Fruit fly (Drosophila melanogaster) whole organism, embryonic: ENCODE data around the gene mgr.

Experiments
- CG10431 ChIP-seq: fragments of 200-800 bp; sonication (Bioruptor generic); optimal IDR thresholded peaks from 3 replicates; lab custom pipeline; 2018; ENCODE audit warnings: missing biosample characterization, mild to moderate bottlenecking, missing genetic modification characterization
- CG10543 ChIP-seq: fragments of 200-800 bp; sonication (Bioruptor generic); optimal IDR thresholded peaks from 3 replicates; lab custom pipeline; 2017; ENCODE audit warnings: missing biosample characterization, mild to moderate bottlenecking, missing genetic modification characterization, moderate library complexity
- CG10654 ChIP-seq: fragments of 200-800 bp; sonication (Bioruptor generic); optimal IDR thresholded peaks from 2 replicates; lab custom pipeline; 2016; ENCODE audit warnings: missing biosample characterization, missing genetic modification characterization
- CG11093 ChIP-seq: fragments of 200-800 bp; sonication (Bioruptor generic); IDR thresholded peaks from 3 replicates; pipeline ENCODE4 v1.3.6; 2022; ENCODE audit warnings: missing biosample characterization, missing genetic modification characterization
- CG12071 ChIP-seq: fragments of 200-800 bp; sonication (Bioruptor generic); optimal IDR thresholded peaks from 3 replicates; lab custom pipeline; 2018; ENCODE audit warnings: missing biosample characterization, mild to moderate bottlenecking, missing genetic modification characterization
- CG13296 ChIP-seq: fragments of 200-800 bp; sonication (Bioruptor generic); optimal IDR thresholded peaks from 3 replicates; lab custom pipeline; 2018; ENCODE audit warnings: missing biosample characterization, mild to moderate bottlenecking, missing genetic modification characterization
- CG14710 ChIP-seq: fragments of 200-800 bp; sonication (Bioruptor generic); optimal IDR thresholded peaks from 3 replicates; lab custom pipeline; 2019; ENCODE audit warnings: missing biosample characterization, mild to moderate bottlenecking, missing genetic modification characterization, moderate library complexity
- CG14860 ChIP-seq: fragments of 200-800 bp; sonication (Bioruptor generic); IDR thresholded peaks from 3 replicates; pipeline ENCODE4 v1.3.6; 2022; ENCODE audit warnings: missing biosample characterization, missing genetic modification characterization; ENCODE audit not compliant: partially characterized antibody
- CG3065 ChIP-seq: fragments of 200-800 bp; sonication (Bioruptor generic); optimal IDR thresholded peaks from 2 replicates; lab custom pipeline; 2016; ENCODE audit warnings: missing biosample characterization, missing genetic modification characterization
- CG34422 ChIP-seq: fragments of 200-800 bp; sonication (Bioruptor generic); IDR thresholded peaks from 3 replicates; pipeline ENCODE4 v1.3.6; 2022; ENCODE audit warnings: missing biosample characterization, missing genetic modification characterization
- CG3726 ChIP-seq: fragments of 200-800 bp; sonication (Bioruptor generic); IDR thresholded peaks from 3 replicates; pipeline ENCODE4, ENCODE4 v1.3.6; 2022; ENCODE audit warnings: missing biosample characterization, missing genetic modification characterization
- CG4282 ChIP-seq: fragments of 200-800 bp; sonication (Bioruptor generic); optimal IDR thresholded peaks from 2 replicates; lab custom pipeline; 2016; ENCODE audit warnings: missing biosample characterization, missing genetic modification characterization
- CG4854 ChIP-seq: fragments of 200-800 bp; sonication (Bioruptor generic); optimal IDR thresholded peaks from 2 replicates; lab custom pipeline; 2016; ENCODE audit warnings: missing biosample characterization, missing genetic modification characterization, inconsistent platforms
- CG5180 ChIP-seq: fragments of 200-800 bp; sonication (Bioruptor generic); optimal IDR thresholded peaks from 3 replicates; lab custom pipeline; 2017; ENCODE audit warnings: missing biosample characterization, missing genetic modification characterization, mild to moderate bottlenecking, moderate library complexity, missing genetic modification reagents
- CG6175 ChIP-seq: fragments of 200-800 bp; sonication (Bioruptor generic); IDR thresholded peaks from 3 replicates; pipeline ENCODE4 v1.3.6; 2022; ENCODE audit warnings: missing biosample characterization, missing genetic modification characterization
- CG7963 ChIP-seq: fragments of 200-800 bp; sonication (Bioruptor generic); IDR thresholded peaks from 3 replicates; pipeline ENCODE4 v1.3.6; 2022; ENCODE audit warnings: missing biosample characterization, missing genetic modification characterization; ENCODE audit not compliant: partially characterized antibody
- CG8290 ChIP-seq, 3 experiments: fragments of 200-800 bp; sonication (Bioruptor generic); optimal IDR thresholded peaks; 2 replicates each; lab custom pipeline; 2016 to 2019; ENCODE audit warnings: missing biosample characterization in 3 of 3, missing genetic modification characterization in 3 of 3, mild to moderate bottlenecking in 2 of 3, moderate library complexity in 1 of 3
- CG8388 ChIP-seq: fragments of 200-800 bp; sonication (Bioruptor generic); optimal IDR thresholded peaks from 2 replicates; lab custom pipeline; 2019; ENCODE audit warnings: missing biosample characterization, mild to moderate bottlenecking, missing genetic modification characterization, moderate library complexity
- CG8478 ChIP-seq: fragments of >200 bp; optimal IDR thresholded peaks from 2 replicates; lab custom pipeline; 2018
- CG9215 ChIP-seq: fragments of 200-800 bp; sonication (Bioruptor generic); IDR thresholded peaks from 2 replicates; pipeline ENCODE4 v1.3.6; 2022; ENCODE audit warnings: missing biosample characterization, missing genetic modification characterization
- CG9609 ChIP-seq: fragments of 200-800 bp; sonication (Bioruptor generic); optimal IDR thresholded peaks from 3 replicates; lab custom pipeline; 2016; ENCODE audit warnings: missing biosample characterization, missing genetic modification characterization
- CTCF ChIP-seq: fragments of 200-800 bp; sonication (Bioruptor generic); optimal IDR thresholded peaks from 2 replicates; lab custom pipeline; 2017; ENCODE audit warnings: missing biosample characterization, mild to moderate bottlenecking, missing genetic modification characterization, moderate library complexity
- D19A ChIP-seq: fragments of 200-800 bp; optimal IDR thresholded peaks from 3 replicates; lab custom pipeline; 2019; ENCODE audit warnings: missing biosample characterization, mild to moderate bottlenecking, missing genetic modification characterization, moderate library complexity
- D19B ChIP-seq: fragments of 200-800 bp; sonication (Bioruptor generic); optimal IDR thresholded peaks from 2 replicates; lab custom pipeline; 2017; ENCODE audit warnings: missing biosample characterization, mild to moderate bottlenecking, missing genetic modification characterization
- Dp ChIP-seq: fragments of 200-800 bp; sonication (Bioruptor generic); optimal IDR thresholded peaks from 2 replicates; lab custom pipeline; 2018; ENCODE audit warnings: missing biosample characterization, mild to moderate bottlenecking, missing genetic modification characterization, moderate library complexity
- HLH4C ChIP-seq: fragments of 200-800 bp; sonication (Bioruptor generic); IDR thresholded peaks from 3 replicates; pipeline ENCODE4 v1.3.6; 2022; ENCODE audit warnings: missing biosample characterization, missing genetic modification characterization; ENCODE audit not compliant: partially characterized antibody
- Hr78 ChIP-seq, 2 experiments: fragments of 200-800 bp in 1 of 2; fragments of >200 bp in 1 of 2; sonication (Bioruptor generic) in 1 of 2; optimal IDR thresholded peaks; 2 replicates each; lab custom pipeline; 2017 to 2019; ENCODE audit warnings: missing biosample characterization in 2 of 2, missing genetic modification characterization in 2 of 2, mild to moderate bottlenecking in 1 of 2, moderate library complexity in 1 of 2
- Neu2 ChIP-seq: fragments of 200-800 bp; sonication (Bioruptor generic); optimal IDR thresholded peaks from 3 replicates; lab custom pipeline; 2016; ENCODE audit warnings: missing biosample characterization, missing genetic modification characterization, borderline replicate concordance
- Scr ChIP-seq: fragments of 200-800 bp; sonication (Bioruptor generic); IDR thresholded peaks from 2 replicates; pipeline ENCODE4 v1.3.6; 2022; ENCODE audit warnings: missing biosample characterization, missing genetic modification characterization; ENCODE audit not compliant: partially characterized antibody
- Spps ChIP-seq: fragments of 200-800 bp; sonication (Bioruptor generic); optimal IDR thresholded peaks from 2 replicates; lab custom pipeline; 2018; ENCODE audit warnings: missing biosample characterization, mild to moderate bottlenecking, missing genetic modification characterization
- Sry-β ChIP-seq: fragments of 200-800 bp; sonication (Bioruptor generic); optimal IDR thresholded peaks from 2 replicates; lab custom pipeline; 2018; ENCODE audit warnings: missing biosample characterization, mild to moderate bottlenecking, missing genetic modification characterization, moderate library complexity
- Sry-δ ChIP-seq: fragments of 200-800 bp; sonication (Bioruptor generic); optimal IDR thresholded peaks from 2 replicates; lab custom pipeline; 2016; ENCODE audit warnings: missing biosample characterization, missing genetic modification characterization
- dati ChIP-seq: fragments of 200-800 bp; sonication (Bioruptor generic); IDR thresholded peaks from 2 replicates; pipeline ENCODE4 v1.3.6; 2022; ENCODE audit warnings: missing biosample characterization, missing genetic modification characterization
- dimm ChIP-seq: fragments of 200-800 bp; sonication (Bioruptor generic); IDR thresholded peaks from 2 replicates; pipeline ENCODE4 v1.3.6; 2022; ENCODE audit warnings: missing biosample characterization, missing genetic modification characterization
- grau ChIP-seq: fragments of 200-800 bp; optimal IDR thresholded peaks from 3 replicates; lab custom pipeline; 2019; ENCODE audit warnings: missing biosample characterization, mild to moderate bottlenecking, missing genetic modification characterization, moderate library complexity
- hb ChIP-seq: fragments of 200-800 bp; sonication (Bioruptor generic); IDR thresholded peaks from 3 replicates; pipeline ENCODE4 v1.3.6; 2022; ENCODE audit warnings: missing biosample characterization, missing genetic modification characterization; ENCODE audit not compliant: partially characterized antibody
- her ChIP-seq: fragments of 200-800 bp; sonication (Bioruptor generic); optimal IDR thresholded peaks from 2 replicates; lab custom pipeline; 2016; ENCODE audit warnings: missing biosample characterization, missing genetic modification characterization
- maf-S ChIP-seq: fragments of 200-800 bp; sonication (Bioruptor generic); optimal IDR thresholded peaks from 2 replicates; lab custom pipeline; 2016; ENCODE audit warnings: missing biosample characterization, missing genetic modification characterization
- mld ChIP-seq: fragments of 200-800 bp; sonication (Bioruptor generic); IDR thresholded peaks from 3 replicates; pipeline ENCODE4 v1.3.6; 2022; ENCODE audit warnings: missing biosample characterization, missing genetic modification characterization; ENCODE audit not compliant: partially characterized antibody
- pfk ChIP-seq: fragments of 200-800 bp; sonication (Bioruptor generic); optimal IDR thresholded peaks from 2 replicates; lab custom pipeline; 2018; ENCODE audit warnings: missing biosample characterization, mild to moderate bottlenecking, missing genetic modification characterization, moderate library complexity
- prd ChIP-seq, 3 experiments: fragments of >200 bp in 2 of 3; fragments of 200-800 bp in 1 of 3; sonication (Bioruptor generic) in 1 of 3; optimal IDR thresholded peaks in 2 of 3; IDR thresholded peaks in 1 of 3; 2 replicates in 2 of 3; 3 replicates in 1 of 3; pipeline versions ENCODE4 v1.3.6 to Lab custom; 2017 to 2022; ENCODE audit warnings: missing biosample characterization in 1 of 3, missing genetic modification characterization in 1 of 3
- run ChIP-seq: fragments of 200-800 bp; sonication (Bioruptor generic); optimal IDR thresholded peaks from 3 replicates; lab custom pipeline; 2018; ENCODE audit warnings: missing biosample characterization, mild to moderate bottlenecking, missing genetic modification characterization
- sim ChIP-seq: fragments of 200-800 bp; sonication (Bioruptor generic); IDR thresholded peaks from 2 replicates; pipeline ENCODE4 v1.3.6; 2022; ENCODE audit warnings: missing biosample characterization, missing genetic modification characterization
- slou ChIP-seq: fragments of 200-800 bp; sonication (Bioruptor generic); optimal IDR thresholded peaks from 3 replicates; lab custom pipeline; 2016; ENCODE audit warnings: missing biosample characterization, missing genetic modification characterization
- tap ChIP-seq: fragments of 200-800 bp; optimal IDR thresholded peaks from 3 replicates; lab custom pipeline; 2019; ENCODE audit warnings: missing biosample characterization, mild to moderate bottlenecking, missing genetic modification characterization, moderate library complexity
- ttk ChIP-seq: fragments of 200-800 bp; sonication (Bioruptor generic); IDR thresholded peaks from 2 replicates; pipeline ENCODE4 v2.1.2; 2022; ENCODE audit warnings: missing biosample characterization, missing genetic modification characterization
- tx ChIP-seq: fragments of 200-800 bp; sonication (Bioruptor generic); optimal IDR thresholded peaks from 2 replicates; lab custom pipeline; 2016; ENCODE audit warnings: missing biosample characterization, missing genetic modification characterization
- vvl ChIP-seq: fragments of 200-800 bp; sonication (Bioruptor generic); IDR thresholded peaks from 2 replicates; pipeline ENCODE4 v1.3.6; 2022; ENCODE audit warnings: missing biosample characterization, missing genetic modification characterization
- yki ChIP-seq: fragments of >200 bp; optimal IDR thresholded peaks from 3 replicates; lab custom pipeline; 2018

mgr gene

DNA sequence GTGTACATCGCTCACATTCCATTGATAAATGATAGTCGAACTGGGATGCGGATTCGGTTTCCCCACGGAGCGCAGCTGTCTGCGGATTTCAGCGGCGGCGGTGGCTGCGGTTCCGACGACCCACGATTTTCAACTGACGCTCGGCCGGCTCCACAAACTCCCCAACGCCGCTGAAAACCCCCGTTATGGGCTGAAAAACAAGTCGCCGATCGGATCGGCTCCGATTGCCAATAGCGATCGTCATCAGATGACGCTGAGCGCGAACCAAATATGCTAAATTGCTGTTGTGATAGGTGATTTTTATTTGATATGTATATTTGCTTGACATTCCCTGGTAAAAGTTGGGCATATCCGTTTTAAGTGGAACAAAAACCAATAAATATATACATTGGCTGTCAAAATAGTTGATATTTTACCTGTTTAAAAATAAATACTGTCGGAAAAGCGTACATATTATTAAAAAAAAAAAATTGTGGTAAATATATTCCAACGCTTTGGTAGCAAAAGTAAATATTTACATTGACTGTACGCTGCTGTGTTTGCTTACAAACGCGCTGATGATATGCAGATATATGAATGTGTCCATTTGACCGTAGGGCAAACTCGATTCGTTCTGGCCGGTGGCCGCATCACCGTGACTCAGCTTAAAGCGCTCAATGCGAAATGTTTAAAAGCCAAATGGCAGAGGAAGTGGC, 44.7 kb upstream of the mgr start (continued):
- TF ChIP-seq mld (GFP tag; lab: Robert Waterston, UW) (no peak), sim (no peak), CTCF (GFP tag; lab: Kevin White, UChicago) (no peak), Dp (GFP tag; lab: Kevin White, UChicago) (no peak), vvl (GFP tag; lab: Robert Waterston, UW) (0 out of 2 replicates have a peak, but pooled peaks have one; percentile 31), Sry-δ (no peak), tap (tag; lab: Kevin White, UChicago) (no peak), prd (optimal IDR thresholded peaks at IDR 0.05; lab: Kevin White, UChicago) (no peak), prd (GFP tag; IDR thresholded peaks at IDR 0.05; lab: Robert Waterston, UW) (peak; percentile 68), slou (GFP tag; lab: Kevin White, UChicago) (peak; percentile 38), CG8478 (no peak), maf-S (GFP tag; lab: Kevin White, UChicago) (no peak), CG7963 (no peak), CG6175 (GFP tag; lab: Robert Waterston, UW) (no peak), CG11093 (GFP tag; lab: Robert Waterston, UW) (no peak), Spps (tag; lab: Kevin White, UChicago) (no peak), dimm (GFP tag; lab: Robert Waterston, UW) (no peak), CG12071 (GFP tag; lab: Kevin White, UChicago) (peak; percentile 22), CG8290 (GFP tag; optimal IDR thresholded peaks at IDR 0.05; lab: Kevin White, UChicago) (no peak), CG8290 (tag; optimal IDR thresholded peaks at IDR 0.05; lab: Kevin White, UChicago) (no peak), CG3726 (GFP tag; lab: Robert Waterston, UW) (no peak), D19A (peak; percentile 15), Scr (GFP tag; lab: Robert Waterston, UW) (no peak), CG10431 (GFP tag; lab: Kevin White, UChicago) (no peak), grau (peak; percentile 67), D19B (GFP tag; lab: Kevin White, UChicago) (peak; percentile 79), dati (GFP tag; lab: Robert Waterston, UW) (no peak), HLH4C (GFP tag; lab: Robert Waterston, UW) (no peak), CG13296 (peak; percentile 39), CG4282 (GFP tag; lab: Kevin White, UChicago) (no peak), CG10543 (GFP tag; lab: Kevin White, UChicago) (peak; percentile 19), run (no peak), CG10654 (GFP tag; lab: Kevin White, UChicago) (no peak), pfk (GFP tag; lab: Kevin White, UChicago) (no peak), Hr78 (GFP tag; optimal IDR thresholded peaks at IDR 0.05; lab: Kevin White, UChicago) (peak in 1 of 2 experiments; percentile 12), CG9215 (GFP tag; lab: Robert Waterston, UW) (peak; percentile 76), CG14860 (GFP tag; lab: Robert Waterston, UW) (no peak), tx (peak; percentile 36), CG8388 (GFP tag; lab: Kevin White, UChicago) (no peak), yki (lab: Kevin White, UChicago) (no peak), Neu2 (GFP tag; lab: Kevin White, UChicago) (no peak), CG34422 (GFP tag; lab: Robert Waterston, UW) (no peak; the same call in 2 of the 3 replicates), her (no peak), CG9609 (peak; percentile 26), CG14710 (no peak), Sry-β (GFP tag; lab: Kevin White, UChicago) (no peak), CG5180 (no peak), CG3065 (GFP tag; lab: Kevin White, UChicago) (no peak), hb (GFP tag; lab: Robert Waterston, UW) (no peak), ttk (GFP tag; lab: Robert Waterston, UW) (no peak; the same call in none of the 2 replicates), CG4854 (GFP tag; lab: Kevin White, UChicago) (peak; percentile 30)
